Worm (Caenorhabditis elegans): Measurements from ENCODE around the gene pqn-62.
A peak's percentile ranks its signal among the peaks of the same experiment; 100 is the strongest.

Gene pqn-62

ce11 chrX:5252798-5253197 is 56.9 kb downstream of the pqn-62 start, which contains the start of gene nspg-14 (continued):
- TF ChIP-seq pha-4 (GFP tag; IDR thresholded peaks at IDR 0.05) (no peak), pha-4 (tag; optimal IDR thresholded peaks at IDR 0.05) (no peak), tag-97 (GFP tag; IDR thresholded peaks at IDR 0.05) (no peak), nhr-48 (tag; optimal IDR thresholded peaks at IDR 0.05) (no peak), zfp-3 (GFP tag; conservative IDR thresholded peaks at IDR 0.05) (no peak), unc-62 (GFP tag; optimal IDR thresholded peaks at IDR 0.05 in 1 of 2) (no peak), unc-62 (tag; optimal IDR thresholded peaks at IDR 0.05) (no peak), pqm-1 (tag; optimal IDR thresholded peaks at IDR 0.05) (peak; percentile 83), dve-1 (tag; optimal IDR thresholded peaks at IDR 0.05; ENCODE audit: insufficient read depth) (peak; percentile 33), F10B5.3 (tag; optimal IDR thresholded peaks at IDR 0.05) (no peak), nhr-10 (tag; optimal IDR thresholded peaks at IDR 0.05) (no peak), zfp-2 (tag; optimal IDR thresholded peaks at IDR 0.05) (no peak), snpc-4 (tag; optimal IDR thresholded peaks at IDR 0.05) (no peak), set-16 (GFP tag; IDR thresholded peaks at IDR 0.05) (no peak), mep-1 (tag; optimal IDR thresholded peaks at IDR 0.05) (peak; percentile 20), nhr-6 (tag; optimal IDR thresholded peaks at IDR 0.05) (no peak), mdl-1 (tag; optimal IDR thresholded peaks at IDR 0.05) (peak in 1 of 2 experiments; percentile 21), arid-1 (GFP tag; conservative IDR thresholded peaks at IDR 0.05) (no peak), lim-7 (GFP tag; IDR thresholded peaks at IDR 0.05) (no peak), Y5F2A.4 (GFP tag; optimal IDR thresholded peaks at IDR 0.05) (no peak), sdz-12 (GFP tag; optimal IDR thresholded peaks at IDR 0.05) (no peak), ztf-11 (tag; optimal IDR thresholded peaks at IDR 0.05) (no peak), nhr-76 (tag; optimal IDR thresholded peaks at IDR 0.05) (no peak), rbr-2 (tag; optimal IDR thresholded peaks at IDR 0.05) (no peak), zag-1 (tag; optimal IDR thresholded peaks at IDR 0.05) (no peak), ceh-32 (tag; optimal IDR thresholded peaks at IDR 0.05; ENCODE audit: poor library complexity) (no peak), cey-2 (tag; optimal IDR thresholded peaks at IDR 0.05; ENCODE audit: borderline replicate concordance, insufficient read depth) (no peak), nhr-102 (tag; optimal IDR thresholded peaks at IDR 0.05) (no peak), nhr-25 (tag; optimal IDR thresholded peaks at IDR 0.05; ENCODE audit: borderline replicate concordance, insufficient read depth) (no peak), ceh-44 (GFP tag; IDR thresholded peaks at IDR 0.05) (no peak), F44E2.7 (GFP tag; IDR thresholded peaks at IDR 0.05) (no peak)
